Fruit fly (Drosophila melanogaster) whole organism, wandering third instar larva: ENCODE measurements around the gene CG33322.
A peak's percentile ranks its signal among the peaks of the same experiment; 100 is the strongest.

ENCODE experiments used
- Abd-B ChIP-seq: fragments of >200 bp; optimal IDR thresholded peaks from 2 replicates; lab custom pipeline; 2017; ENCODE audit warnings: missing biosample characterization, missing genetic modification characterization
- Dfd ChIP-seq: fragments of >200 bp; optimal IDR thresholded peaks from 2 replicates; lab custom pipeline; 2017; ENCODE audit warnings: missing biosample characterization, missing genetic modification characterization
- Dif ChIP-seq: fragments of 200-275, 200-300 bp; sonication (Bioruptor generic); optimal IDR thresholded peaks from 2 replicates; lab custom pipeline; 2018; ENCODE audit warnings: missing biosample characterization, missing genetic modification characterization; ENCODE audit not compliant: partially characterized antibody
- HLH106 ChIP-seq: fragments of 200-800 bp; optimal IDR thresholded peaks from 3 replicates; lab custom pipeline; 2019; ENCODE audit warnings: missing biosample characterization, mild to moderate bottlenecking, missing genetic modification characterization, moderate library complexity
- Hnf4 ChIP-seq: fragments of 200-800 bp; sonication (Bioruptor generic); optimal IDR thresholded peaks from 2 replicates; lab custom pipeline; 2016; ENCODE audit warnings: missing biosample characterization, mild to moderate bottlenecking, missing genetic modification characterization
- Hr78 ChIP-seq: fragments of >200 bp; optimal IDR thresholded peaks from 2 replicates; lab custom pipeline; 2017; ENCODE audit warnings: missing biosample characterization, missing genetic modification characterization
- Hr83 ChIP-seq: fragments of 200-300 bp; sonication (Bioruptor generic); optimal IDR thresholded peaks from 2 replicates; lab custom pipeline; 2016; ENCODE audit warnings: missing biosample characterization, mild to moderate bottlenecking, missing genetic modification characterization, moderate library complexity; ENCODE audit not compliant: poor library complexity, severe bottlenecking
- Jra ChIP-seq: sonication (Bioruptor generic); optimal IDR thresholded peaks from 2 replicates; lab custom pipeline; 2016; ENCODE audit warnings: missing biosample characterization, missing genetic modification characterization
- Myc ChIP-seq: fragments of >200 bp; optimal IDR thresholded peaks from 2 replicates; lab custom pipeline; 2017
- N ChIP-seq: fragments of >200 bp; optimal IDR thresholded peaks from 2 replicates; lab custom pipeline; 2018; ENCODE audit warnings: missing biosample characterization, missing external identifiers, missing genetic modification characterization
- OdsH ChIP-seq: fragments of 200-800 bp; sonication (Bioruptor generic); optimal IDR thresholded peaks from 2 replicates; lab custom pipeline; 2016; ENCODE audit warnings: missing biosample characterization, mild to moderate bottlenecking, missing genetic modification characterization
- Rel ChIP-seq, 2 experiments: fragments of 200-800 bp; sonication (Bioruptor generic) in 1 of 2; optimal IDR thresholded peaks; 2 replicates in 1 of 2; 3 replicates in 1 of 2; lab custom pipeline; 2016 to 2019; ENCODE audit warnings: mild to moderate bottlenecking in 2 of 2, missing biosample characterization in 2 of 2, missing genetic modification characterization in 2 of 2, moderate library complexity in 1 of 2
- Sp1 ChIP-seq: fragments of 200-800 bp; sonication (Bioruptor generic); optimal IDR thresholded peaks from 3 replicates; lab custom pipeline; 2019; ENCODE audit warnings: missing biosample characterization, mild to moderate bottlenecking, missing genetic modification characterization, moderate library complexity
- Vsx2 ChIP-seq: fragments of 200-300, 225-300 bp; sonication (Bioruptor generic); optimal IDR thresholded peaks from 2 replicates; lab custom pipeline; 2018; ENCODE audit warnings: missing biosample characterization, missing genetic modification characterization; ENCODE audit not compliant: partially characterized antibody
- br ChIP-seq: fragments of 200-800 bp; sonication (Bioruptor generic); optimal IDR thresholded peaks from 2 replicates; lab custom pipeline; 2016; ENCODE audit warnings: missing biosample characterization, missing genetic modification characterization
- brk ChIP-seq: fragments of 200-800 bp; sonication (Bioruptor generic); optimal IDR thresholded peaks from 2 replicates; lab custom pipeline; 2016; ENCODE audit warnings: missing biosample characterization, mild to moderate bottlenecking, missing genetic modification characterization
- dl ChIP-seq, 2 experiments: fragments of 175-275, 200-275 bp in 1 of 2; fragments of 200-275 bp in 1 of 2; sonication (Bioruptor generic); optimal IDR thresholded peaks; lab custom pipeline; 2018; ENCODE audit warnings: mild to moderate bottlenecking in 2 of 2, missing biosample characterization in 2 of 2, missing genetic modification characterization in 2 of 2, moderate library complexity in 2 of 2; ENCODE audit not compliant: partially characterized antibody in 2 of 2, insufficient read depth in 1 of 2
- dsf ChIP-seq: sonication (Bioruptor generic); optimal IDR thresholded peaks from 2 replicates; lab custom pipeline; 2016; ENCODE audit warnings: missing biosample characterization, missing genetic modification characterization, borderline replicate concordance
- ey ChIP-seq: fragments of 200-800 bp; sonication (Bioruptor generic); optimal IDR thresholded peaks from 2 replicates; lab custom pipeline; 2016; ENCODE audit warnings: missing biosample characterization, missing genetic modification characterization
- foxo ChIP-seq, 2 experiments: fragments of 200-800 bp; sonication (Bioruptor generic); optimal IDR thresholded peaks; 2 replicates in 1 of 2; 3 replicates in 1 of 2; lab custom pipeline; 2016 to 2017; ENCODE audit warnings: missing biosample characterization in 2 of 2, missing genetic modification characterization in 2 of 2
- fru ChIP-seq: fragments of 200-800 bp; sonication (Bioruptor generic); optimal IDR thresholded peaks from 3 replicates; lab custom pipeline; 2016; ENCODE audit warnings: missing biosample characterization, mild to moderate bottlenecking, missing genetic modification characterization
- h ChIP-seq: fragments of 200-800 bp; sonication (Bioruptor generic); optimal IDR thresholded peaks from 3 replicates; lab custom pipeline; 2016; ENCODE audit warnings: missing biosample characterization, mild to moderate bottlenecking, missing genetic modification characterization
- jim ChIP-seq: fragments of 175-275, 200-325 bp; sonication (Bioruptor generic); optimal IDR thresholded peaks from 2 replicates; lab custom pipeline; 2016; ENCODE audit warnings: missing biosample characterization, mild to moderate bottlenecking, missing genetic modification characterization
- pan ChIP-seq: fragments of >200 bp; optimal IDR thresholded peaks from 2 replicates; lab custom pipeline; 2017
- psq ChIP-seq: fragments of 200-800 bp; sonication (Bioruptor generic); optimal IDR thresholded peaks from 3 replicates; lab custom pipeline; 2017; ENCODE audit warnings: missing biosample characterization, mild to moderate bottlenecking, missing genetic modification characterization, moderate library complexity
- sage ChIP-seq: fragments of 200-800 bp; sonication (Bioruptor generic); optimal IDR thresholded peaks from 2 replicates; lab custom pipeline; 2016; ENCODE audit warnings: missing biosample characterization, mild to moderate bottlenecking, missing genetic modification characterization
- usp ChIP-seq: fragments of >200 bp; optimal IDR thresholded peaks from 2 replicates; lab custom pipeline; 2017; ENCODE audit warnings: missing biosample characterization, missing genetic modification characterization
- woc ChIP-seq: sonication (Bioruptor generic); optimal IDR thresholded peaks from 2 replicates; lab custom pipeline; 2016; ENCODE audit warnings: missing biosample characterization, mild to moderate bottlenecking, missing genetic modification characterization

The CG33322 gene

dm6 chr2L:20796758-20797514 is 19.1 kb downstream of the CG33322 start, which contains the start of gene vari:
TSS of gene vari (minus strand) at chr2L:20797042.
- TF ChIP-seq sage (GFP tag; lab: Kevin White, UChicago), result peak; percentile 10
- TF ChIP-seq psq (GFP tag; lab: Kevin White, UChicago), result no peak
- no peak for TF ChIP-seq pan (lab: Kevin White, UChicago)
- peak; percentile 35 for TF ChIP-seq Dif (GFP tag; lab: Kevin White, UChicago)
- peak in 1 of 2 experiments; percentile 41 for TF ChIP-seq dl (GFP tag; optimal IDR thresholded peaks at IDR 0.05; lab: Kevin White, UChicago; ENCODE audit: insufficient read depth in 1 of 2, partially characterized antibody in 2 of 2)
- no peak for TF ChIP-seq ey (GFP tag; lab: Kevin White, UChicago)
- peak; percentile 43 for TF ChIP-seq Vsx2 (GFP tag; lab: Kevin White, UChicago)
- peak; percentile 92 for TF ChIP-seq Myc
- peak; percentile 11 for TF ChIP-seq Sp1 (GFP tag; lab: Kevin White, UChicago)

dm6 chr2L:20795774-20796173 is 20.3 kb downstream of the CG33322 start:
- no peak for TF ChIP-seq brk

- no peak for TF ChIP-seq Abd-B
- TF ChIP-seq dl (GFP tag; optimal IDR thresholded peaks at IDR 0.05; lab: Kevin White, UChicago; ENCODE audit: insufficient read depth in 1 of 2, partially characterized antibody in 2 of 2), result no peak
- no peak for TF ChIP-seq foxo (GFP tag; optimal IDR thresholded peaks at IDR 0.05; lab: Kevin White, UChicago)
Observed at dm6 chr2L:20794656-20795055, 21.4 kb downstream of the CG33322 start.

DNA sequence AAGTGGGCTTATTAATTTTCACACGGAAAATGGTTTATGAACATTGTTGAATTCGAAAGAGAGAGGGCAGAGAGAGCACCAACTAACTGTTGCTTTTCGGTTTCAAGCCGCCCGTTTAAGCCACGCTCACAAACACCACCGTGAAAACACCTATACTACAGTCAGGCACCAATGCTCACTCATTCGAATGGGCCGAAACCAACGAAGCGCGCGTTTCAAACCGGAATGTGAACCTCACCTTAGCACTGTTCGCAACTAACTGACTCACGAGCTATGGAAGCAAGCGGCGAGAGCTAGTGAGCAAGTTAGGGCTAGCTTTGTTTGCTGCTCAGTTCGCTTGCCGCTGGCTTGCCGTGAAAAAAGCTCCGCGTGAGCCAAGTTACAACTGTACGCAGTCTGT is 22.2 kb downstream of the CG33322 start:
- peak in 1 of 2 experiments; percentile 26 for TF ChIP-seq dl (GFP tag; optimal IDR thresholded peaks at IDR 0.05; lab: Kevin White, UChicago; ENCODE audit: insufficient read depth in 1 of 2, partially characterized antibody in 2 of 2)
- TF ChIP-seq br (GFP tag; lab: Kevin White, UChicago), result peak; percentile 38
- no peak for TF ChIP-seq woc (GFP tag; lab: Kevin White, UChicago)
- no peak for TF ChIP-seq foxo (GFP tag; optimal IDR thresholded peaks at IDR 0.05; lab: Kevin White, UChicago)
- peak; percentile 63 for TF ChIP-seq fru (GFP tag; lab: Kevin White, UChicago)
- TF ChIP-seq Hr78 (GFP tag; lab: Kevin White, UChicago), result no peak
- peak; percentile 53 for TF ChIP-seq Hnf4 (GFP tag; lab: Kevin White, UChicago)
- no peak for TF ChIP-seq pan (lab: Kevin White, UChicago)
- TF ChIP-seq Rel (GFP tag; optimal IDR thresholded peaks at IDR 0.05; lab: Kevin White, UChicago), result peak; percentile 2
- TF ChIP-seq Rel (tag; optimal IDR thresholded peaks at IDR 0.05; lab: Kevin White, UChicago), result peak; percentile 20
- TF ChIP-seq Dif (GFP tag; lab: Kevin White, UChicago), result peak; percentile 74
- no peak for TF ChIP-seq N (GFP tag; lab: Kevin White, UChicago)
- peak; percentile 56 for TF ChIP-seq jim (GFP tag; lab: Kevin White, UChicago)
- no peak for TF ChIP-seq Dfd
- TF ChIP-seq psq (GFP tag; lab: Kevin White, UChicago), result peak; percentile 8
- peak; percentile 7 for TF ChIP-seq h (GFP tag; lab: Kevin White, UChicago)
- TF ChIP-seq Sp1 (GFP tag; lab: Kevin White, UChicago), result peak; percentile 20
- TF ChIP-seq Myc, result no peak
- TF ChIP-seq dsf (GFP tag; lab: Kevin White, UChicago), result no peak
- TF ChIP-seq HLH106 (tag; lab: Kevin White, UChicago), result no peak
- TF ChIP-seq Vsx2 (GFP tag; lab: Kevin White, UChicago), result no peak
- TF ChIP-seq Jra (GFP tag; lab: Kevin White, UChicago), result peak; percentile 76
- peak; percentile 91 for TF ChIP-seq Hr83

- TF ChIP-seq Hr78 (GFP tag; lab: Kevin White, UChicago) (no peak), OdsH (no peak), fru (GFP tag; lab: Kevin White, UChicago) (no peak), Jra (GFP tag; lab: Kevin White, UChicago) (no peak), woc (GFP tag; lab: Kevin White, UChicago) (no peak), usp (no peak)
Observed at dm6 chr2L:20792988-20793544, 23.0 kb downstream of the CG33322 start.
